Worm (Caenorhabditis elegans) whole organism, L4 larva: Measurements from ENCODE around the gene B0361.9.

Experiments
- F10B5.3 ChIP-seq: sonication (generic microtip); optimal IDR thresholded peaks from 2 replicates; lab custom pipeline; 2016; ENCODE audit warnings: mild to moderate bottlenecking, missing genetic modification characterization, missing compliant biosample characterization
- T26A8.4 ChIP-seq: fragments of 200-800 bp; sonication (Bioruptor generic); IDR thresholded peaks from 2 replicates; pipeline ENCODE4 v1.3.6; 2022; ENCODE audit warnings: missing genetic modification characterization, missing compliant biosample characterization
- Y105C5A.15 ChIP-seq: fragments of 200-800 bp; sonication (Bioruptor generic); IDR thresholded peaks from 2 replicates; pipeline ENCODE4 v1.3.6; 2022; ENCODE audit warnings: missing genetic modification characterization, missing compliant biosample characterization
- Y75B8A.6 ChIP-seq: fragments of 200-800 bp; sonication (Bioruptor generic); IDR thresholded peaks from 2 replicates; pipeline ENCODE4 v1.3.6; 2022; ENCODE audit warnings: missing genetic modification reagents, missing genetic modification characterization, missing compliant biosample characterization
- ZK546.5 ChIP-seq, 2 experiments: sonication (generic microtip); optimal IDR thresholded peaks; 2 replicates each; lab custom pipeline; 2017; ENCODE audit warnings: missing biosample characterization in 2 of 2, missing genetic modification characterization in 2 of 2
- aha-1 ChIP-seq: fragments of 150-350 bp; peaks from one replicate; lab custom pipeline; 2014; ENCODE audit warnings: missing biosample characterization, missing genetic modification characterization
- ama-1 ChIP-seq: fragments of 150-350 bp; optimal IDR thresholded peaks from 2 replicates; lab custom pipeline; 2014; ENCODE audit warnings: inconsistent platforms, mixed read lengths
- arid-1 ChIP-seq: fragments of 200-800 bp; sonication (Bioruptor generic); conservative IDR thresholded peaks from 2 replicates; pipeline ENCODE4 v1.3.6; 2022; ENCODE audit warnings: missing genetic modification reagents, missing genetic modification characterization, missing compliant biosample characterization
- attf-4 ChIP-seq: sonication (generic microtip); optimal IDR thresholded peaks from 3 replicates; lab custom pipeline; 2017; ENCODE audit warnings: missing biosample characterization, missing genetic modification characterization
- ces-1 ChIP-seq: fragments of 150-350 bp; sonication (generic microtip); optimal IDR thresholded peaks from 4 replicates; lab custom pipeline; 2014; ENCODE audit warnings: missing biosample characterization, missing genetic modification reagents, missing genetic modification characterization
- daf-16 ChIP-seq, 3 experiments: sonication (generic microtip); optimal IDR thresholded peaks; 2 replicates each; lab custom pipeline; 2016 to 2017; ENCODE audit warnings: missing genetic modification characterization in 3 of 3, missing genetic modification reagents in 3 of 3, mild to moderate bottlenecking in 2 of 3, missing compliant biosample characterization in 2 of 3, missing biosample characterization in 1 of 3, moderate library complexity in 1 of 3
- daf-19 ChIP-seq: fragments of 200-800 bp; sonication (Bioruptor generic); conservative IDR thresholded peaks from 2 replicates; pipeline ENCODE4 v1.3.6; 2022; ENCODE audit warnings: missing genetic modification characterization, missing compliant biosample characterization
- daf-8 ChIP-seq: fragments of 200-800 bp; sonication (Bioruptor generic); IDR thresholded peaks from 2 replicates; pipeline ENCODE4 v1.3.6; 2022; ENCODE audit warnings: missing genetic modification characterization, missing compliant biosample characterization
- dmd-6 ChIP-seq: fragments of 200-800 bp; sonication (Bioruptor generic); IDR thresholded peaks from 2 replicates; pipeline ENCODE4 v1.3.6; 2022; ENCODE audit warnings: missing genetic modification reagents, missing genetic modification characterization, missing compliant biosample characterization
- dmd-8 ChIP-seq: fragments of 200-800 bp; sonication (Bioruptor generic); IDR thresholded peaks from 2 replicates; pipeline ENCODE4 v1.3.6; 2022; ENCODE audit warnings: missing genetic modification characterization, missing compliant biosample characterization
- dpl-1 ChIP-seq: fragments of 150-350 bp; optimal IDR thresholded peaks from 2 replicates; lab custom pipeline; 2014; ENCODE audit warnings: missing biosample characterization, missing genetic modification reagents, missing genetic modification characterization
- duxl-1 ChIP-seq: sonication (generic microtip); optimal IDR thresholded peaks from 2 replicates; lab custom pipeline; 2016; ENCODE audit warnings: mild to moderate bottlenecking, missing genetic modification characterization, moderate library complexity, missing compliant biosample characterization; ENCODE audit not compliant: poor library complexity
- dve-1 ChIP-seq: sonication (generic microtip); optimal IDR thresholded peaks from 2 replicates; lab custom pipeline; 2017; ENCODE audit warnings: antibody characterized with exemption, mild to moderate bottlenecking, missing genetic modification characterization, missing compliant biosample characterization; ENCODE audit not compliant: insufficient read depth
- egl-43 ChIP-seq: fragments of 200-800 bp; sonication (Bioruptor generic); IDR thresholded peaks from 2 replicates; pipeline ENCODE4 v1.3.6; 2022; ENCODE audit warnings: missing genetic modification reagents, missing genetic modification characterization, missing compliant biosample characterization
- hif-1 ChIP-seq, 2 experiments: sonication (generic microtip); optimal IDR thresholded peaks; 2 replicates each; lab custom pipeline; 2016 to 2017; ENCODE audit warnings: missing compliant biosample characterization in 2 of 2, missing genetic modification characterization in 2 of 2, missing genetic modification reagents in 2 of 2, missing genotype in 2 of 2, mild to moderate bottlenecking in 1 of 2
- hlh-11 ChIP-seq: fragments of 200-800 bp; sonication (Bioruptor generic); optimal IDR thresholded peaks from 2 replicates; lab custom pipeline; 2018; ENCODE audit warnings: mild to moderate bottlenecking, missing genetic modification characterization, missing compliant biosample characterization
- hlh-30 ChIP-seq: sonication (generic microtip); optimal IDR thresholded peaks from 2 replicates; lab custom pipeline; 2017; ENCODE audit warnings: antibody characterized with exemption, mild to moderate bottlenecking, missing genetic modification characterization, missing compliant biosample characterization; ENCODE audit not compliant: insufficient read depth
- hmg-1.1 ChIP-seq: fragments of 200-800 bp; sonication (Bioruptor generic); IDR thresholded peaks from 2 replicates; pipeline ENCODE4 v1.3.6; 2022; ENCODE audit warnings: missing genetic modification reagents, missing genetic modification characterization, missing compliant biosample characterization
- lim-7 ChIP-seq: fragments of 200-800 bp; sonication (Bioruptor generic); IDR thresholded peaks from 2 replicates; pipeline ENCODE4 v1.3.6; 2022; ENCODE audit warnings: missing genetic modification characterization, missing compliant biosample characterization
- lin-1 ChIP-seq: fragments of 200-800 bp; sonication (Bioruptor generic); IDR thresholded peaks from 2 replicates; pipeline ENCODE4 v1.3.6; 2022; ENCODE audit warnings: missing genetic modification reagents, missing genetic modification characterization, missing compliant biosample characterization
- lin-38 ChIP-seq: fragments of 200-800 bp; sonication (Bioruptor generic); IDR thresholded peaks from 2 replicates; pipeline ENCODE4 v1.3.6; 2022; ENCODE audit warnings: missing genetic modification reagents, missing genetic modification characterization, missing compliant biosample characterization
- lin-39 ChIP-seq: fragments of 150-350 bp; optimal IDR thresholded peaks from 2 replicates; lab custom pipeline; 2014; ENCODE audit warnings: missing biosample characterization, missing genetic modification reagents, missing genetic modification characterization
- lsy-2 ChIP-seq, 2 experiments: fragments of 150-350 bp in 1 of 2; sonication (generic microtip) in 1 of 2; optimal IDR thresholded peaks; 2 replicates each; lab custom pipeline; 2014 to 2017; ENCODE audit warnings: missing biosample characterization in 2 of 2, missing genetic modification characterization in 2 of 2
- mdl-1 ChIP-seq, 2 experiments: fragments of 150-350 bp in 1 of 2; sonication (generic microtip) in 1 of 2; optimal IDR thresholded peaks; 2 replicates each; lab custom pipeline; 2014 to 2017; ENCODE audit warnings: missing biosample characterization in 2 of 2, missing genetic modification characterization in 2 of 2
- mep-1 ChIP-seq: fragments of 150-350 bp; sonication (generic microtip); optimal IDR thresholded peaks from 3 replicates; lab custom pipeline; 2014; ENCODE audit warnings: missing biosample characterization, missing genetic modification characterization
- mes-2 ChIP-seq: sonication (generic microtip); optimal IDR thresholded peaks from 2 replicates; lab custom pipeline; 2016; ENCODE audit warnings: missing genotype, mild to moderate bottlenecking, missing genetic modification characterization, missing compliant biosample characterization; ENCODE audit not compliant: poor library complexity, severe bottlenecking
- mxl-3 ChIP-seq: fragments of 200-800 bp; sonication (Bioruptor generic); optimal IDR thresholded peaks from 2 replicates; lab custom pipeline; 2018; ENCODE audit warnings: mild to moderate bottlenecking, missing genetic modification characterization, missing compliant biosample characterization
- nhr-102 ChIP-seq: sonication (generic microtip); optimal IDR thresholded peaks from 2 replicates; lab custom pipeline; 2016; ENCODE audit warnings: mild to moderate bottlenecking, missing genetic modification characterization, moderate library complexity, missing compliant biosample characterization
- nhr-11 ChIP-seq: fragments of 150-350 bp; optimal IDR thresholded peaks from 2 replicates; lab custom pipeline; 2014; ENCODE audit warnings: missing biosample characterization, missing genetic modification characterization
- nhr-25 ChIP-seq: sonication (generic microtip); optimal IDR thresholded peaks from 2 replicates; lab custom pipeline; 2017; ENCODE audit warnings: missing genetic modification characterization, mild to moderate bottlenecking, missing compliant biosample characterization, antibody characterized with exemption, moderate library complexity, borderline replicate concordance; ENCODE audit not compliant: insufficient read depth
- nhr-28 ChIP-seq: fragments of 150-350 bp; optimal IDR thresholded peaks from 2 replicates; lab custom pipeline; 2014; ENCODE audit warnings: missing biosample characterization, missing genetic modification characterization
- nhr-41 ChIP-seq: fragments of 200-800 bp; sonication (Bioruptor generic); IDR thresholded peaks from 2 replicates; pipeline ENCODE4 v1.3.6; 2022; ENCODE audit warnings: missing genetic modification reagents, missing genetic modification characterization, missing compliant biosample characterization
- nhr-6 ChIP-seq: fragments of 150-350 bp; optimal IDR thresholded peaks from 2 replicates; lab custom pipeline; 2014; ENCODE audit warnings: missing biosample characterization, missing genetic modification characterization
- nhr-77 ChIP-seq: fragments of 150-350 bp; optimal IDR thresholded peaks from 2 replicates; lab custom pipeline; 2014; ENCODE audit warnings: missing biosample characterization, missing genetic modification characterization
- pha-4 ChIP-seq, 2 experiments: fragments of 150-350 bp in 1 of 2; fragments of 200-800 bp in 1 of 2; sonication (Bioruptor generic) in 1 of 2; IDR thresholded peaks in 1 of 2; optimal IDR thresholded peaks in 1 of 2; 2 replicates each; pipeline versions ENCODE4 v1.3.6 to Lab custom; 2014 to 2022; ENCODE audit warnings: missing genetic modification characterization in 2 of 2, missing genetic modification reagents in 2 of 2, missing biosample characterization in 1 of 2, missing compliant biosample characterization in 1 of 2
- php-3 ChIP-seq: fragments of 200-800 bp; sonication (Bioruptor generic); IDR thresholded peaks from 2 replicates; pipeline ENCODE4 v1.3.6; 2022; ENCODE audit warnings: missing genetic modification reagents, missing genetic modification characterization, missing compliant biosample characterization
- pqm-1 ChIP-seq: sonication (generic microtip); optimal IDR thresholded peaks from 2 replicates; lab custom pipeline; 2017; ENCODE audit warnings: missing biosample characterization, missing genetic modification characterization
- rbr-2 ChIP-seq: sonication (generic microtip); optimal IDR thresholded peaks from 2 replicates; lab custom pipeline; 2016; ENCODE audit warnings: missing genotype, missing genetic modification characterization, missing compliant biosample characterization
- snpc-1.2 ChIP-seq: fragments of 200-800 bp; sonication (Bioruptor generic); IDR thresholded peaks from 2 replicates; pipeline ENCODE4 v1.3.6; 2022; ENCODE audit warnings: missing genetic modification reagents, missing genetic modification characterization, missing compliant biosample characterization
- unc-62 ChIP-seq, 3 experiments: fragments of 150-350 bp in 1 of 3; sonication (generic microtip); optimal IDR thresholded peaks in 2 of 3; peaks in 1 of 3; 1 replicate in 1 of 3; 2 replicates in 2 of 3; lab custom pipeline; 2014 to 2017; ENCODE audit warnings: missing biosample characterization in 3 of 3, missing genetic modification characterization in 3 of 3, missing genetic modification reagents in 3 of 3, missing genotype in 1 of 3
- zfp-2 ChIP-seq: sonication (generic microtip); optimal IDR thresholded peaks from 2 replicates; lab custom pipeline; 2016; ENCODE audit warnings: mild to moderate bottlenecking, missing genetic modification characterization, missing compliant biosample characterization
- zfp-3 ChIP-seq: fragments of 200-800 bp; sonication (Bioruptor generic); conservative IDR thresholded peaks from 2 replicates; pipeline ENCODE4 v1.3.6; 2022; ENCODE audit warnings: missing genetic modification reagents, missing genetic modification characterization, missing compliant biosample characterization
- zip-2 ChIP-seq: fragments of 150-350 bp; optimal IDR thresholded peaks from 2 replicates; lab custom pipeline; 2014; ENCODE audit warnings: missing biosample characterization, missing genetic modification characterization

B0361.9 gene

DNA sequence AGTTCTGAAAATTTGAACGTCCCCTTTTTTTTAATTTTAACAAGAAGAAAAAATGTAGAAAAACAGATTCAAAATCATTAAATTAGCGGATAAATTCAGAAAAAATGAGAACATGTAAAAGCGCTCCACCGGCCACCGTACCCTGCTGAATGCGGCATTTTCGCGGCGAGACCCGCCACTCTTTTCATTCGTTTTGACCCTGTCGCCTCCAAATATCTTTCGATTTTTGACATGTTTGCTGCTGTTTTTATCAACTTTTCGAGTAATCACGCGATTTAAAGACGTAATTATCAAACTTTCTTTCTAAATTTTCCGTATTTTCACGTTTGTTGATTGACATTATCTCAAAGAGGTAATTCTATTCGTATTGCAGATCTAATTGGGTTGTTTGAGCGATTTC is 36.8 kb upstream of the B0361.9 start, which contains the start of gene gsp-2:
Gene gsp-2 (plus strand): TSS at position 374 of the 400 bp plus-strand sequence.
- TF ChIP-seq ces-1 (GFP tag; lab: Kevin White, UChicago) = no peak
- TF ChIP-seq daf-8 (GFP tag; lab: Robert Waterston, UW) = no peak
- TF ChIP-seq Y75B8A.6 (GFP tag; lab: Robert Waterston, UW) = peak; percentile 63; the same call in 1 of the 2 replicates
- peak; percentile 73 for TF ChIP-seq nhr-6
- TF ChIP-seq T26A8.4 (GFP tag; lab: Robert Waterston, UW) = peak; percentile 30; the same call in 1 of the 2 replicates
- TF ChIP-seq arid-1 (GFP tag; lab: Robert Waterston, UW) = peak; percentile 79
- TF ChIP-seq ama-1 = peak; percentile 7
- peak; percentile 64 for TF ChIP-seq dpl-1 (GFP tag; lab: Kevin White, UChicago)
- peak; percentile 22; the same call in 1 of the 2 replicates for TF ChIP-seq pha-4 (GFP tag; IDR thresholded peaks at IDR 0.05; lab: Robert Waterston, UW)
- TF ChIP-seq pha-4 (tag; optimal IDR thresholded peaks at IDR 0.05; lab: Kevin White, UChicago) = no peak
- peak; percentile 74 for TF ChIP-seq nhr-11
- no peak for TF ChIP-seq duxl-1 (tag; lab: Kevin White, UChicago)
- no peak for TF ChIP-seq php-3 (GFP tag; lab: Robert Waterston, UW)
- TF ChIP-seq dmd-8 (GFP tag; lab: Robert Waterston, UW) = no peak
- TF ChIP-seq hlh-11 (tag; lab: Kevin White, UChicago) = peak; percentile 86
- TF ChIP-seq zfp-2 = peak; percentile 28
- TF ChIP-seq lsy-2 (tag; optimal IDR thresholded peaks at IDR 0.05; lab: Kevin White, UChicago) = peak; percentile 87 to 97
- TF ChIP-seq aha-1 = peak; percentile 97
- TF ChIP-seq hif-1 (tag; optimal IDR thresholded peaks at IDR 0.05; lab: Kevin White, UChicago) = peak in 1 of 2 experiments; percentile 77
- TF ChIP-seq pqm-1 (tag; lab: Kevin White, UChicago) = peak; percentile 42
- TF ChIP-seq nhr-25 (tag; lab: Kevin White, UChicago) = peak; percentile 18
- peak; percentile 20 for TF ChIP-seq nhr-102 (tag; lab: Kevin White, UChicago)
- peak; percentile 64; the same call in 1 of the 2 replicates for TF ChIP-seq lim-7 (GFP tag; lab: Robert Waterston, UW)
- TF ChIP-seq zfp-3 (GFP tag; lab: Robert Waterston, UW) = peak; percentile 73
- TF ChIP-seq F10B5.3 (tag; lab: Kevin White, UChicago) = no peak
- peak; percentile 50 for TF ChIP-seq nhr-77 (tag; lab: Kevin White, UChicago)
- TF ChIP-seq attf-4 (tag; lab: Kevin White, UChicago) = no peak
- peak in 1 of 2 experiments; percentile 96 for TF ChIP-seq unc-62 (GFP tag; optimal IDR thresholded peaks at IDR 0.05 in 1 of 2; lab: Kevin White, UChicago)
- TF ChIP-seq unc-62 (tag; optimal IDR thresholded peaks at IDR 0.05; lab: Kevin White, UChicago) = no peak
- peak; percentile 19; the same call in 1 of the 2 replicates for TF ChIP-seq egl-43 (GFP tag; lab: Robert Waterston, UW)
- peak in 1 of 2 experiments; percentile 88 for TF ChIP-seq ZK546.5 (tag; optimal IDR thresholded peaks at IDR 0.05; lab: Kevin White, UChicago)
- TF ChIP-seq zip-2 (tag; lab: Kevin White, UChicago) = no peak
- peak; percentile 73 for TF ChIP-seq hlh-30 (tag; lab: Kevin White, UChicago)
- TF ChIP-seq lin-38 (GFP tag; lab: Robert Waterston, UW) = peak; percentile 86
- peak; percentile 53 for TF ChIP-seq mep-1 (tag; lab: Kevin White, UChicago)
- peak; percentile 83 for TF ChIP-seq dmd-6
- peak; percentile 66 for TF ChIP-seq hmg-1.1
- TF ChIP-seq mxl-3 (GFP tag; lab: Kevin White, UChicago) = peak; percentile 55
- TF ChIP-seq mdl-1 (tag; optimal IDR thresholded peaks at IDR 0.05; lab: Kevin White, UChicago) = peak in 1 of 2 experiments; percentile 55
- peak; percentile 62 for TF ChIP-seq nhr-28 (tag; lab: Kevin White, UChicago)
- no peak for TF ChIP-seq Y105C5A.15 (GFP tag; lab: Robert Waterston, UW)
- 0 out of 2 replicates have a peak, but pooled peaks have one; percentile 35 for TF ChIP-seq nhr-41 (GFP tag; lab: Robert Waterston, UW)
- peak; percentile 78 for TF ChIP-seq mes-2
- no peak for TF ChIP-seq lin-39 (tag; lab: Kevin White, UChicago)
- TF ChIP-seq rbr-2 (tag; lab: Kevin White, UChicago) = peak; percentile 41
- no peak for TF ChIP-seq daf-16 (GFP tag; optimal IDR thresholded peaks at IDR 0.05; lab: Kevin White, UChicago)
- peak; percentile 64 for TF ChIP-seq daf-16 (tag; optimal IDR thresholded peaks at IDR 0.05; lab: Kevin White, UChicago)
- peak; percentile 85 for TF ChIP-seq dve-1 (tag; lab: Kevin White, UChicago)
- no peak for TF ChIP-seq daf-19 (GFP tag; lab: Robert Waterston, UW)
- TF ChIP-seq snpc-1.2 (GFP tag; lab: Robert Waterston, UW) = 0 out of 2 replicates have a peak, but pooled peaks have one; percentile 33
- peak; percentile 57; the same call in 1 of the 2 replicates for TF ChIP-seq lin-1 (GFP tag; lab: Robert Waterston, UW)
